Worm (Caenorhabditis elegans) whole organism, L3 larva: Measurements from ENCODE around the gene mec-1.

Experiments
- R02D3.7 ChIP-seq: fragments of 150-350 bp; optimal IDR thresholded peaks from 2 replicates; lab custom pipeline; 2014; ENCODE audit warnings: missing biosample characterization, missing genetic modification characterization
- ZK546.5 ChIP-seq: sonication (generic microtip); optimal IDR thresholded peaks from 2 replicates; lab custom pipeline; 2017; ENCODE audit warnings: missing biosample characterization, missing genetic modification characterization
- ceh-16 ChIP-seq: sonication (generic microtip); optimal IDR thresholded peaks from 2 replicates; lab custom pipeline; 2017; ENCODE audit warnings: missing biosample characterization, missing genetic modification characterization
- ceh-28 ChIP-seq: fragments of 150-350 bp; optimal IDR thresholded peaks from 2 replicates; lab custom pipeline; 2014; ENCODE audit warnings: missing biosample characterization, missing genetic modification reagents, missing genetic modification characterization
- ceh-9 ChIP-seq: sonication (generic microtip); optimal IDR thresholded peaks from 2 replicates; lab custom pipeline; 2018; ENCODE audit warnings: missing biosample characterization, missing genetic modification characterization
- daf-12 ChIP-seq: fragments of 150-350 bp; optimal IDR thresholded peaks from 2 replicates; lab custom pipeline; 2014; ENCODE audit warnings: missing biosample characterization, missing genetic modification reagents, missing genetic modification characterization
- egl-5 ChIP-seq: fragments of 150-350 bp; optimal IDR thresholded peaks from 2 replicates; lab custom pipeline; 2017; ENCODE audit warnings: missing biosample characterization, missing genetic modification reagents, missing genetic modification characterization, inconsistent platforms
- elt-3 ChIP-seq, 3 experiments: fragments of 150-350 bp in 1 of 3; sonication (generic microtip) in 2 of 3; optimal IDR thresholded peaks; 2 replicates in 2 of 3; 4 replicates in 1 of 3; lab custom pipeline; 2014 to 2017; ENCODE audit warnings: missing biosample characterization in 3 of 3, missing genetic modification characterization in 3 of 3
- eor-1 ChIP-seq, 2 experiments: fragments of 150-350 bp; optimal IDR thresholded peaks; 2 replicates each; lab custom pipeline; 2014 to 2018; ENCODE audit warnings: missing biosample characterization in 2 of 2, missing genetic modification characterization in 2 of 2
- fkh-10 ChIP-seq: sonication (generic microtip); optimal IDR thresholded peaks from 2 replicates; lab custom pipeline; 2017; ENCODE audit warnings: missing biosample characterization, missing genetic modification reagents, missing genetic modification characterization
- fos-1 ChIP-seq: fragments of 150-350 bp; optimal IDR thresholded peaks from 2 replicates; lab custom pipeline; 2014; ENCODE audit warnings: missing biosample characterization, missing genetic modification characterization
- hmg-11 ChIP-seq: sonication (generic microtip); optimal IDR thresholded peaks from 2 replicates; lab custom pipeline; 2016; ENCODE audit warnings: missing genetic modification characterization, missing compliant biosample characterization
- jun-1 ChIP-seq: fragments of 150-350 bp; optimal IDR thresholded peaks from 2 replicates; lab custom pipeline; 2014; ENCODE audit warnings: missing biosample characterization, missing genetic modification reagents, missing genetic modification characterization
- lin-39 ChIP-seq: fragments of 150-350 bp; optimal IDR thresholded peaks from 2 replicates; lab custom pipeline; 2018; ENCODE audit warnings: missing biosample characterization, missing genetic modification reagents, missing genetic modification characterization
- nfya-1 ChIP-seq: sonication (generic microtip); optimal IDR thresholded peaks from 2 replicates; lab custom pipeline; 2017; ENCODE audit warnings: missing genetic modification characterization, mild to moderate bottlenecking, missing compliant biosample characterization, antibody characterized with exemption, moderate library complexity; ENCODE audit not compliant: insufficient read depth
- nhr-11 ChIP-seq: fragments of 150-350 bp; optimal IDR thresholded peaks from 2 replicates; lab custom pipeline; 2014; ENCODE audit warnings: missing biosample characterization, missing genetic modification characterization
- nhr-12 ChIP-seq: fragments of 150-350 bp; optimal IDR thresholded peaks from 2 replicates; lab custom pipeline; 2014; ENCODE audit warnings: missing biosample characterization, missing genetic modification characterization
- nhr-23 ChIP-seq: fragments of 150-350 bp; optimal IDR thresholded peaks from 2 replicates; lab custom pipeline; 2014; ENCODE audit warnings: missing biosample characterization, missing genetic modification reagents, missing genetic modification characterization
- nhr-237 ChIP-seq: fragments of 150-350 bp; optimal IDR thresholded peaks from 2 replicates; lab custom pipeline; 2014; ENCODE audit warnings: missing biosample characterization, missing genetic modification characterization
- nhr-43 ChIP-seq: sonication (generic microtip); optimal IDR thresholded peaks from 2 replicates; lab custom pipeline; 2016; ENCODE audit warnings: mild to moderate bottlenecking, missing genetic modification characterization, missing compliant biosample characterization; ENCODE audit not compliant: poor library complexity, severe bottlenecking
- nhr-77 ChIP-seq: fragments of 150-350 bp; optimal IDR thresholded peaks from 2 replicates; lab custom pipeline; 2014; ENCODE audit warnings: missing biosample characterization, missing genetic modification characterization
- pha-4 ChIP-seq: fragments of 150-350 bp; optimal IDR thresholded peaks from 2 replicates; lab custom pipeline; 2014; ENCODE audit warnings: missing biosample characterization, missing genetic modification reagents, missing genetic modification characterization
- pqm-1 ChIP-seq: fragments of 150-350 bp; optimal IDR thresholded peaks from 2 replicates; lab custom pipeline; 2017; ENCODE audit warnings: missing biosample characterization, missing genetic modification characterization, inconsistent platforms
- sea-2 ChIP-seq: fragments of 150-350 bp; sonication (generic microtip); optimal IDR thresholded peaks from 4 replicates; lab custom pipeline; 2014; ENCODE audit warnings: missing biosample characterization, missing genetic modification reagents, missing genetic modification characterization
- tbx-2 ChIP-seq: sonication (generic microtip); optimal IDR thresholded peaks from 2 replicates; lab custom pipeline; 2016; ENCODE audit warnings: mild to moderate bottlenecking, missing genetic modification characterization, missing compliant biosample characterization
- unc-62 ChIP-seq: fragments of 150-350 bp; sonication (generic microtip); optimal IDR thresholded peaks from 4 replicates; lab custom pipeline; 2014; ENCODE audit warnings: missing biosample characterization, missing genetic modification reagents, missing genetic modification characterization
- ztf-4 ChIP-seq: fragments of 150-350 bp; optimal IDR thresholded peaks from 2 replicates; lab custom pipeline; 2014; ENCODE audit warnings: missing biosample characterization, missing genetic modification characterization

The mec-1 gene

ce11 chrV:7007307-7007706 is 51.0 kb downstream of the mec-1 start, which contains the start of gene drd-10:
Gene drd-10, plus strand, starts transcription at chrV:7007607.
- no peak for TF ChIP-seq fos-1 (tag; lab: Kevin White, UChicago)
- TF ChIP-seq nhr-77 (tag; lab: Kevin White, UChicago) = no peak
- no peak for TF ChIP-seq unc-62
- no peak for TF ChIP-seq ceh-9 (tag; lab: Kevin White, UChicago)
- TF ChIP-seq nhr-11 (tag; lab: Kevin White, UChicago) = no peak
- TF ChIP-seq tbx-2 = no peak
- TF ChIP-seq sea-2 (GFP tag; lab: Kevin White, UChicago) = no peak
- TF ChIP-seq ztf-4 (tag; lab: Kevin White, UChicago) = no peak
- no peak for TF ChIP-seq ceh-16 (tag; lab: Kevin White, UChicago)
- no peak for TF ChIP-seq nhr-12
- TF ChIP-seq nhr-237 (tag; lab: Kevin White, UChicago) = no peak
- no peak for TF ChIP-seq elt-3 (tag; optimal IDR thresholded peaks at IDR 0.05; lab: Kevin White, UChicago)
- no peak for TF ChIP-seq egl-5 (tag; lab: Kevin White, UChicago)
- no peak for TF ChIP-seq fkh-10 (GFP tag; lab: Kevin White, UChicago)

- TF ChIP-seq pqm-1 (tag; lab: Kevin White, UChicago) = no peak
- TF ChIP-seq ceh-28 (tag; lab: Kevin White, UChicago) = no peak
- TF ChIP-seq R02D3.7 = no peak
- TF ChIP-seq unc-62 = no peak
- TF ChIP-seq nhr-77 (tag; lab: Kevin White, UChicago) = no peak
- TF ChIP-seq nhr-237 (tag; lab: Kevin White, UChicago) = no peak
- TF ChIP-seq daf-12 (tag; lab: Kevin White, UChicago) = no peak
- TF ChIP-seq elt-3 (tag; optimal IDR thresholded peaks at IDR 0.05; lab: Kevin White, UChicago) = no peak
- TF ChIP-seq nhr-23 (tag; lab: Kevin White, UChicago) = no peak
- TF ChIP-seq ceh-9 (tag; lab: Kevin White, UChicago) = no peak
- no peak for TF ChIP-seq ceh-16 (tag; lab: Kevin White, UChicago)
- no peak for TF ChIP-seq egl-5 (tag; lab: Kevin White, UChicago)
- no peak for TF ChIP-seq fkh-10 (GFP tag; lab: Kevin White, UChicago)
- TF ChIP-seq eor-1 (tag; optimal IDR thresholded peaks at IDR 0.05; lab: Kevin White, UChicago) = no peak
- no peak for TF ChIP-seq jun-1 (tag; lab: Kevin White, UChicago)
- TF ChIP-seq sea-2 (GFP tag; lab: Kevin White, UChicago) = no peak
- TF ChIP-seq hmg-11 (tag; lab: Kevin White, UChicago) = no peak
- no peak for TF ChIP-seq pha-4 (tag; lab: Kevin White, UChicago)
- TF ChIP-seq lin-39 = no peak
These were observed 53.1 kb downstream of the mec-1 start, which contains the start of gene C33G8.2 for ce11 chrV:7009461-7009860. Gene C33G8.2, plus strand, starts transcription at chrV:7009761.

- TF ChIP-seq nfya-1 (tag; lab: Kevin White, UChicago) (no peak), lin-39 (no peak), nhr-77 (tag; lab: Kevin White, UChicago) (no peak), egl-5 (tag; lab: Kevin White, UChicago) (no peak), sea-2 (GFP tag; lab: Kevin White, UChicago) (no peak), ZK546.5 (tag; lab: Kevin White, UChicago) (no peak), ceh-9 (tag; lab: Kevin White, UChicago) (no peak), nhr-43 (tag; lab: Kevin White, UChicago) (no peak)
- TF ChIP-seq, all 47 proteins: peak for 0
These were observed 56.3 kb downstream of the mec-1 start, which contains the start of gene srw-127 for ce11 chrV:7012617-7013016. Gene srw-127, plus strand, starts transcription at chrV:7012917.

ce11 chrV:7015872-7016271 is 59.5 kb downstream of the mec-1 start, which contains the start of gene C33G8.13:
Gene C33G8.13, minus strand, starts transcription at chrV:7015972.
- TF ChIP-seq nhr-23 (tag; lab: Kevin White, UChicago) = no peak
